Fruit fly (Drosophila melanogaster) whole organism, embryonic: ENCODE data around the gene CG14568.

Experiments
- BtbVII ChIP-seq: fragments of 200-800 bp; sonication (Bioruptor generic); optimal IDR thresholded peaks from 3 replicates; lab custom pipeline; 2017; ENCODE audit warnings: missing biosample characterization, mild to moderate bottlenecking, missing genetic modification characterization
- CG15073 ChIP-seq: fragments of 200-800 bp; sonication (Bioruptor generic); optimal IDR thresholded peaks from 2 replicates; lab custom pipeline; 2016; ENCODE audit warnings: missing biosample characterization, missing genetic modification characterization
- CG1529 ChIP-seq: fragments of 200-800 bp; sonication (Bioruptor generic); optimal IDR thresholded peaks from 3 replicates; lab custom pipeline; 2018; ENCODE audit warnings: missing biosample characterization, missing genetic modification characterization
- CG15696 ChIP-seq: fragments of 200-800 bp; sonication (Bioruptor generic); optimal IDR thresholded peaks from 2 replicates; lab custom pipeline; 2019; ENCODE audit warnings: missing biosample characterization, mild to moderate bottlenecking, missing genetic modification characterization, moderate library complexity
- CG16779 ChIP-seq: fragments of 200-800 bp; sonication (Bioruptor generic); IDR thresholded peaks from 2 replicates; pipeline ENCODE4 v1.3.6; 2022; ENCODE audit warnings: missing biosample characterization, missing genetic modification characterization
- CG2129 ChIP-seq: fragments of 200-800 bp; sonication (Bioruptor generic); IDR thresholded peaks from 2 replicates; pipeline ENCODE4 v1.3.6; 2022; ENCODE audit warnings: missing biosample characterization, missing genetic modification characterization; ENCODE audit not compliant: partially characterized antibody
- CG2875 ChIP-seq: fragments of 200-800 bp; sonication (Bioruptor generic); optimal IDR thresholded peaks from 2 replicates; lab custom pipeline; 2017; ENCODE audit warnings: missing biosample characterization, mild to moderate bottlenecking, missing genetic modification characterization, missing genetic modification reagents
- CG32772 ChIP-seq: fragments of 200-800 bp; sonication (Bioruptor generic); IDR thresholded peaks from 2 replicates; pipeline ENCODE4 v1.3.6; 2022; ENCODE audit warnings: missing biosample characterization, missing genetic modification characterization
- CG5180 ChIP-seq: fragments of 200-800 bp; sonication (Bioruptor generic); optimal IDR thresholded peaks from 3 replicates; lab custom pipeline; 2017; ENCODE audit warnings: missing biosample characterization, missing genetic modification characterization, mild to moderate bottlenecking, moderate library complexity, missing genetic modification reagents
- CG8388 ChIP-seq: fragments of 200-800 bp; sonication (Bioruptor generic); optimal IDR thresholded peaks from 2 replicates; lab custom pipeline; 2019; ENCODE audit warnings: missing biosample characterization, mild to moderate bottlenecking, missing genetic modification characterization, moderate library complexity
- CG9876 ChIP-seq: fragments of 200-800 bp; sonication (Bioruptor generic); optimal IDR thresholded peaks from 2 replicates; lab custom pipeline; 2016; ENCODE audit warnings: missing biosample characterization, missing genetic modification characterization
- D19B ChIP-seq: fragments of 200-800 bp; sonication (Bioruptor generic); optimal IDR thresholded peaks from 2 replicates; lab custom pipeline; 2017; ENCODE audit warnings: missing biosample characterization, mild to moderate bottlenecking, missing genetic modification characterization
- Mes4 ChIP-seq: fragments of 200-800 bp; sonication (Bioruptor generic); optimal IDR thresholded peaks from 2 replicates; lab custom pipeline; 2016; ENCODE audit warnings: missing biosample characterization, missing genetic modification characterization
- NFAT ChIP-seq: fragments of 200-800 bp; sonication (Bioruptor generic); IDR thresholded peaks from 2 replicates; pipeline ENCODE4 v1.3.6; 2022; ENCODE audit warnings: missing biosample characterization, missing genetic modification characterization
- NfI ChIP-seq: fragments of 200-800 bp; sonication (Bioruptor generic); optimal IDR thresholded peaks from 3 replicates; lab custom pipeline; 2018; ENCODE audit warnings: missing biosample characterization, mild to moderate bottlenecking, missing genetic modification characterization, moderate library complexity
- Oli ChIP-seq: fragments of 200-800 bp; sonication (Bioruptor generic); optimal IDR thresholded peaks from 2 replicates; lab custom pipeline; 2018; ENCODE audit warnings: missing biosample characterization, mild to moderate bottlenecking, missing genetic modification characterization, moderate library complexity
- Scr ChIP-seq: fragments of 200-800 bp; sonication (Bioruptor generic); IDR thresholded peaks from 2 replicates; pipeline ENCODE4 v1.3.6; 2022; ENCODE audit warnings: missing biosample characterization, missing genetic modification characterization; ENCODE audit not compliant: partially characterized antibody
- Sox102F ChIP-seq: fragments of 200-800 bp; sonication (Bioruptor generic); optimal IDR thresholded peaks from 2 replicates; lab custom pipeline; 2018; ENCODE audit warnings: missing biosample characterization, mild to moderate bottlenecking, missing genetic modification characterization, moderate library complexity
- Stat92E ChIP-seq, 3 experiments: fragments of >200 bp in 2 of 3; fragments of 200-800 bp in 1 of 3; sonication (Bioruptor generic) in 1 of 3; optimal IDR thresholded peaks; 2 replicates each; lab custom pipeline; 2017 to 2019; ENCODE audit warnings: missing biosample characterization in 3 of 3, missing genetic modification characterization in 3 of 3, mild to moderate bottlenecking in 1 of 3, moderate library complexity in 1 of 3
- Taf1 ChIP-seq: fragments of 200-800 bp; sonication (Bioruptor generic); IDR thresholded peaks from 2 replicates; pipeline ENCODE4 v1.3.6; 2022; ENCODE audit warnings: missing biosample characterization, missing genetic modification characterization
- Tbp ChIP-seq: fragments of >200 bp; optimal IDR thresholded peaks from 2 replicates; lab custom pipeline; 2018; ENCODE audit warnings: missing biosample characterization, missing genetic modification characterization
- YL-1 ChIP-seq: fragments of 200-800 bp; sonication (Bioruptor generic); optimal IDR thresholded peaks from 3 replicates; lab custom pipeline; 2017; ENCODE audit warnings: missing biosample characterization, mild to moderate bottlenecking, missing genetic modification characterization
- ash1 ChIP-seq: fragments of 200-800 bp; sonication (Bioruptor generic); optimal IDR thresholded peaks from 2 replicates; lab custom pipeline; 2018; ENCODE audit warnings: missing biosample characterization, mild to moderate bottlenecking, missing genetic modification characterization
- bcd ChIP-seq: fragments of 200-800 bp; sonication (Bioruptor generic); optimal IDR thresholded peaks from 2 replicates; lab custom pipeline; 2017; ENCODE audit warnings: missing biosample characterization, mild to moderate bottlenecking, missing genetic modification characterization
- chinmo ChIP-seq: fragments of 200-800 bp; sonication (Bioruptor generic); IDR thresholded peaks from 4 replicates; pipeline ENCODE4 v1.3.6; 2022; ENCODE audit warnings: missing biosample characterization, missing genetic modification characterization; ENCODE audit not compliant: partially characterized antibody
- da ChIP-seq: fragments of 200-800 bp; sonication (Bioruptor generic); optimal IDR thresholded peaks from 2 replicates; lab custom pipeline; 2016; ENCODE audit warnings: missing biosample characterization, missing genetic modification characterization
- dpn ChIP-seq, 2 experiments: fragments of 200-800 bp; sonication (Bioruptor generic); optimal IDR thresholded peaks; 3 replicates each; lab custom pipeline; 2016; ENCODE audit warnings: missing biosample characterization in 2 of 2, missing genetic modification characterization in 2 of 2
- ems ChIP-seq: fragments of 200-800 bp; sonication (Bioruptor generic); optimal IDR thresholded peaks from 3 replicates; lab custom pipeline; 2016; ENCODE audit warnings: missing biosample characterization, missing genetic modification characterization
- fd3F ChIP-seq: fragments of 200-800 bp; sonication (Bioruptor generic); optimal IDR thresholded peaks from 2 replicates; lab custom pipeline; 2018; ENCODE audit warnings: missing biosample characterization, mild to moderate bottlenecking, missing genetic modification characterization, moderate library complexity
- fd96Cb ChIP-seq: fragments of 200-800 bp; sonication (Bioruptor generic); optimal IDR thresholded peaks from 2 replicates; lab custom pipeline; 2018; ENCODE audit warnings: missing biosample characterization, mild to moderate bottlenecking, missing genetic modification characterization, moderate library complexity
- gce ChIP-seq: fragments of 200-800 bp; sonication (Bioruptor generic); IDR thresholded peaks from 3 replicates; pipeline ENCODE4 v1.3.6; 2022; ENCODE audit warnings: missing biosample characterization, missing genetic modification characterization
- gsb-n ChIP-seq: fragments of 200-800 bp; sonication (Bioruptor generic); optimal IDR thresholded peaks from 3 replicates; lab custom pipeline; 2018; ENCODE audit warnings: missing biosample characterization, mild to moderate bottlenecking, missing genetic modification characterization
- kay ChIP-seq: fragments of 200-800 bp; sonication (Bioruptor generic); optimal IDR thresholded peaks from 2 replicates; lab custom pipeline; 2016; ENCODE audit warnings: missing biosample characterization, missing genetic modification characterization
- kni ChIP-seq: fragments of 200-800 bp; sonication (Bioruptor generic); optimal IDR thresholded peaks from 3 replicates; lab custom pipeline; 2017; ENCODE audit warnings: mild to moderate bottlenecking, missing biosample characterization, missing genetic modification reagents, missing genetic modification characterization
- odd ChIP-seq: fragments of 200-800 bp; sonication (Bioruptor generic); optimal IDR thresholded peaks from 2 replicates; lab custom pipeline; 2017; ENCODE audit warnings: missing biosample characterization, mild to moderate bottlenecking, missing genetic modification characterization
- pb ChIP-seq: fragments of 200-800 bp; sonication (Bioruptor generic); optimal IDR thresholded peaks from 3 replicates; lab custom pipeline; 2016; ENCODE audit warnings: missing biosample characterization, missing genetic modification characterization
- ranshi ChIP-seq: fragments of 200-800 bp; sonication (Bioruptor generic); IDR thresholded peaks from 2 replicates; pipeline ENCODE4 v1.3.6; 2022; ENCODE audit warnings: missing biosample characterization, missing genetic modification characterization
- slp2 ChIP-seq: fragments of 200-800 bp; sonication (Bioruptor generic); optimal IDR thresholded peaks from 2 replicates; lab custom pipeline; 2016; ENCODE audit warnings: missing biosample characterization, missing genetic modification characterization
- ssp ChIP-seq: fragments of 200-800 bp; sonication (Bioruptor generic); IDR thresholded peaks from 2 replicates; pipeline ENCODE4 v1.3.6; 2022; ENCODE audit warnings: missing biosample characterization, missing genetic modification characterization
- sug ChIP-seq: fragments of 200-800 bp; optimal IDR thresholded peaks from 2 replicates; lab custom pipeline; 2019; ENCODE audit warnings: missing biosample characterization, mild to moderate bottlenecking, missing genetic modification characterization, moderate library complexity
- toy ChIP-seq: fragments of 200-800 bp; sonication (Bioruptor generic); IDR thresholded peaks from 2 replicates; pipeline ENCODE4 v1.3.6; 2022; ENCODE audit warnings: missing biosample characterization, missing genetic modification characterization
- tx ChIP-seq: fragments of 200-800 bp; sonication (Bioruptor generic); optimal IDR thresholded peaks from 2 replicates; lab custom pipeline; 2016; ENCODE audit warnings: missing biosample characterization, missing genetic modification characterization
- vnd ChIP-seq: fragments of 200-800 bp; sonication (Bioruptor generic); IDR thresholded peaks from 3 replicates; pipeline ENCODE4 v1.3.6; 2022; ENCODE audit warnings: missing biosample characterization, missing genetic modification characterization; ENCODE audit not compliant: partially characterized antibody
- vvl ChIP-seq: fragments of 200-800 bp; sonication (Bioruptor generic); IDR thresholded peaks from 2 replicates; pipeline ENCODE4 v1.3.6; 2022; ENCODE audit warnings: missing biosample characterization, missing genetic modification characterization

Gene CG14568

dm6 chr3L:21744169-21744568, 10.9 kb upstream of the CG14568 start, which contains the start of gene CG14565:
TSS of gene CG14565 (minus strand) at chr3L:21744269.
- TF ChIP-seq vnd (GFP tag; lab: Robert Waterston, UW) (no peak), ssp (GFP tag; lab: Robert Waterston, UW) (no peak), BtbVII (no peak), ems (GFP tag; lab: Kevin White, UChicago) (no peak), dpn (GFP tag; optimal IDR thresholded peaks at IDR 0.05; lab: Kevin White, UChicago) (no peak), Oli (tag; lab: Kevin White, UChicago) (no peak), fd3F (GFP tag; lab: Kevin White, UChicago) (no peak), CG15073 (GFP tag; lab: Kevin White, UChicago) (no peak), ranshi (GFP tag; lab: Robert Waterston, UW) (no peak), CG2129 (GFP tag; lab: Robert Waterston, UW) (no peak)

dm6 chr3L:21741234-21741633, 7.9 kb upstream of the CG14568 start, which contains the start of gene CG14572:
TSS of gene CG14572 (plus strand) at chr3L:21741534.
- TF ChIP-seq pb (GFP tag; lab: Kevin White, UChicago): no peak
- peak; percentile 37 for TF ChIP-seq kni
- TF ChIP-seq chinmo (GFP tag; lab: Robert Waterston, UW): 0 out of 4 replicates have a peak, but pooled peaks have one; percentile 37
- peak; percentile 18; the same call in 1 of the 2 replicates for TF ChIP-seq vvl (GFP tag; lab: Robert Waterston, UW)

DNA sequence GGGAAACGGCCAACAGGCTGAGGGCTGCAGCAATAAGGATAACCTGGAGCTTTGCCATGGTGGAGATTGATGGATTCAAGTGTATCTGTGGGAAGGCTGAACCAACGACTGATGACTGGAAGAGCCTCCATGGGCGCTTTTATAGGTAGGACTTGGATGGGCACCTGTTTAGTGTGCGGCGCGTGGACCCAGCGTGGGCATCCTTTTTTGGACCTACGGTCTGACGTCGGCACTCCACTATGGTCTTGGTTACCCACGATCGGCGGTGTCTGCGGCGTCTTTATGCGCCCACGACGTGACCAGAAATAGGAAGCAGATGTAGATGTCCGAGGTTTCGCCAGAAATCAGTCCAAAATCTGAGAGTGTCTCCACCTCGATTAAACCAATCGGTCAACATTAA, 6.9 kb upstream of the CG14568 start, which contains the start of gene CG14566:
Gene CG14566 (minus strand): TSS at position 101 of the 400 bp plus-strand sequence.
- no peak for TF ChIP-seq bcd (GFP tag; lab: Kevin White, UChicago)
- TF ChIP-seq da (GFP tag; lab: Kevin White, UChicago): no peak
- no peak for TF ChIP-seq Scr (GFP tag; lab: Robert Waterston, UW)
- no peak for TF ChIP-seq CG16779 (GFP tag; lab: Robert Waterston, UW)
- no peak for TF ChIP-seq Mes4 (GFP tag; lab: Kevin White, UChicago)
- TF ChIP-seq gce (GFP tag; lab: Robert Waterston, UW): no peak
- no peak for TF ChIP-seq tx (GFP tag; lab: Kevin White, UChicago)
- no peak for TF ChIP-seq Taf1 (GFP tag; lab: Robert Waterston, UW)
- no peak for TF ChIP-seq sug (tag; lab: Kevin White, UChicago)
- no peak for TF ChIP-seq odd (GFP tag; lab: Kevin White, UChicago)
- TF ChIP-seq CG9876 (GFP tag; lab: Kevin White, UChicago): no peak
- no peak for TF ChIP-seq YL-1 (GFP tag; lab: Kevin White, UChicago)
- TF ChIP-seq CG8388: no peak
- no peak for TF ChIP-seq NfI (GFP tag; lab: Kevin White, UChicago)

- no peak for TF ChIP-seq Sox102F
- no peak for TF ChIP-seq gsb-n
- 0 out of 2 replicates have a peak, but pooled peaks have one; percentile 11 for TF ChIP-seq CG32772 (GFP tag; lab: Robert Waterston, UW)
- no peak for TF ChIP-seq CG2875
- no peak for TF ChIP-seq CG5180 (GFP tag; lab: Kevin White, UChicago)
- TF ChIP-seq Tbp: no peak
- no peak for TF ChIP-seq D19B (GFP tag; lab: Kevin White, UChicago)
- no peak for TF ChIP-seq Stat92E (GFP tag; optimal IDR thresholded peaks at IDR 0.05; lab: Kevin White, UChicago)
- no peak for TF ChIP-seq CG15696 (tag; lab: Kevin White, UChicago)
- no peak for TF ChIP-seq kni
- no peak for TF ChIP-seq slp2 (GFP tag; lab: Kevin White, UChicago)
- TF ChIP-seq ash1 (GFP tag; lab: Kevin White, UChicago): no peak
- TF ChIP-seq kay (GFP tag; lab: Kevin White, UChicago): peak; percentile 44
- no peak for TF ChIP-seq toy (GFP tag; lab: Robert Waterston, UW)
- no peak for TF ChIP-seq CG1529 (GFP tag; lab: Kevin White, UChicago)
- TF ChIP-seq fd96Cb: no peak
- peak; percentile 40; the same call in 1 of the 2 replicates for TF ChIP-seq NFAT
Observed at dm6 chr3L:21739017-21739730, 5.9 kb upstream of the CG14568 start.
